Fruit fly (Drosophila melanogaster) whole organism, embryonic: Measurements from ENCODE around the gene CG15717.
A peak's percentile ranks its signal among the peaks of the same experiment; 100 is the strongest.

Experiments
- Abd-B ChIP-seq: fragments of 200-800 bp; sonication (Bioruptor generic); optimal IDR thresholded peaks from 2 replicates; lab custom pipeline; 2018; ENCODE audit warnings: missing biosample characterization, mild to moderate bottlenecking, missing genetic modification characterization, moderate library complexity
- Atf-2 ChIP-seq: fragments of 200-800 bp; sonication (Bioruptor generic); optimal IDR thresholded peaks from 2 replicates; lab custom pipeline; 2016; ENCODE audit warnings: missing biosample characterization, missing genetic modification characterization
- Atf6 ChIP-seq: fragments of 200-800 bp; sonication (Bioruptor generic); IDR thresholded peaks from 2 replicates; pipeline ENCODE4 v1.3.6; 2022; ENCODE audit warnings: missing biosample characterization, missing genetic modification characterization
- Awh ChIP-seq: fragments of 200-800 bp; sonication (Bioruptor generic); IDR thresholded peaks from 2 replicates; pipeline ENCODE4, ENCODE4 v1.3.6; 2022; ENCODE audit warnings: missing biosample characterization, missing genetic modification characterization
- BEAF-32 ChIP-seq: fragments of 200-800 bp; sonication (Bioruptor generic); optimal IDR thresholded peaks from 3 replicates; lab custom pipeline; 2017; ENCODE audit warnings: missing biosample characterization, missing genetic modification characterization, mild to moderate bottlenecking, moderate library complexity, missing genetic modification reagents
- CG10959 ChIP-seq: fragments of 200-800 bp; sonication (Bioruptor generic); IDR thresholded peaks from 2 replicates; pipeline ENCODE4 v1.3.6; 2022; ENCODE audit warnings: missing biosample characterization, missing genetic modification characterization
- CG11085 ChIP-seq: fragments of 200-800 bp; sonication (Bioruptor generic); IDR thresholded peaks from 2 replicates; pipeline ENCODE4 v1.3.6; 2022; ENCODE audit warnings: missing biosample characterization, missing genetic modification characterization
- CG11398 ChIP-seq: fragments of 200-800 bp; sonication (Bioruptor generic); optimal IDR thresholded peaks from 2 replicates; lab custom pipeline; 2016; ENCODE audit warnings: missing biosample characterization, missing genetic modification characterization
- CG11695 ChIP-seq: fragments of 200-800 bp; sonication (Bioruptor generic); IDR thresholded peaks from 3 replicates; pipeline ENCODE4 v1.3.6; 2022; ENCODE audit warnings: missing biosample characterization, missing genetic modification characterization
- CG13775 ChIP-seq: fragments of 200-800 bp; sonication (Bioruptor generic); optimal IDR thresholded peaks from 3 replicates; lab custom pipeline; 2017; ENCODE audit warnings: missing biosample characterization, mild to moderate bottlenecking, missing genetic modification characterization
- CG14441 ChIP-seq: fragments of 200-800 bp; sonication (Bioruptor generic); IDR thresholded peaks from 2 replicates; pipeline ENCODE4 v1.3.6; 2022; ENCODE audit warnings: missing biosample characterization, missing genetic modification characterization
- CG14965 ChIP-seq: fragments of 200-800 bp; sonication (Bioruptor generic); optimal IDR thresholded peaks from 2 replicates; lab custom pipeline; 2016; ENCODE audit warnings: missing biosample characterization, missing genetic modification characterization, borderline replicate concordance
- CG16815 ChIP-seq: fragments of 200-800 bp; sonication (Bioruptor generic); optimal IDR thresholded peaks from 3 replicates; lab custom pipeline; 2017; ENCODE audit warnings: missing biosample characterization, mild to moderate bottlenecking, missing genetic modification characterization
- CG17186 ChIP-seq: fragments of 200-800 bp; sonication (Bioruptor generic); optimal IDR thresholded peaks from 3 replicates; lab custom pipeline; 2017; ENCODE audit warnings: missing biosample characterization, missing genetic modification reagents, missing genetic modification characterization
- CG17361 ChIP-seq: fragments of 200-800 bp; sonication (Bioruptor generic); IDR thresholded peaks from 3 replicates; pipeline ENCODE4 v1.3.6; 2022; ENCODE audit warnings: missing biosample characterization, missing genetic modification characterization
- CG17385 ChIP-seq: fragments of 200-800 bp; sonication (Bioruptor generic); optimal IDR thresholded peaks from 3 replicates; lab custom pipeline; 2018; ENCODE audit warnings: missing biosample characterization, mild to moderate bottlenecking, missing genetic modification characterization
- CG17912 ChIP-seq: fragments of 200-800 bp; sonication (Bioruptor generic); optimal IDR thresholded peaks from 2 replicates; lab custom pipeline; 2018; ENCODE audit warnings: missing biosample characterization, mild to moderate bottlenecking, missing genetic modification characterization
- CG18599 ChIP-seq: fragments of 200-800 bp; sonication (Bioruptor generic); optimal IDR thresholded peaks from 3 replicates; lab custom pipeline; 2017; ENCODE audit warnings: missing biosample characterization, missing genetic modification characterization, mild to moderate bottlenecking, moderate library complexity, missing genetic modification reagents
- CG2202 ChIP-seq: fragments of 200-800 bp; sonication (Bioruptor generic); optimal IDR thresholded peaks from 2 replicates; lab custom pipeline; 2018; ENCODE audit warnings: missing biosample characterization, mild to moderate bottlenecking, missing genetic modification characterization
- CG31388 ChIP-seq: fragments of 200-800 bp; sonication (Bioruptor generic); optimal IDR thresholded peaks from 2 replicates; lab custom pipeline; 2016; ENCODE audit warnings: missing biosample characterization, missing genetic modification characterization
- CG32772 ChIP-seq: fragments of 200-800 bp; sonication (Bioruptor generic); IDR thresholded peaks from 2 replicates; pipeline ENCODE4 v1.3.6; 2022; ENCODE audit warnings: missing biosample characterization, missing genetic modification characterization
- CG6765 ChIP-seq: fragments of 200-800 bp; sonication (Bioruptor generic); optimal IDR thresholded peaks from 3 replicates; lab custom pipeline; 2017; ENCODE audit warnings: missing biosample characterization, mild to moderate bottlenecking, missing genetic modification characterization
- CG7372 ChIP-seq: fragments of 200-800 bp; sonication (Bioruptor generic); IDR thresholded peaks from 2 replicates; pipeline ENCODE4 v1.3.6; 2022; ENCODE audit warnings: missing biosample characterization, missing genetic modification characterization
- CG8281 ChIP-seq: fragments of 200-800 bp; sonication (Bioruptor generic); optimal IDR thresholded peaks from 2 replicates; lab custom pipeline; 2018; ENCODE audit warnings: missing biosample characterization, mild to moderate bottlenecking, missing genetic modification characterization, moderate library complexity
- CG8290 ChIP-seq, 3 experiments: fragments of 200-800 bp; sonication (Bioruptor generic); optimal IDR thresholded peaks; 2 replicates each; lab custom pipeline; 2016 to 2019; ENCODE audit warnings: missing biosample characterization in 3 of 3, missing genetic modification characterization in 3 of 3, mild to moderate bottlenecking in 2 of 3, moderate library complexity in 1 of 3
- CG8478 ChIP-seq: fragments of >200 bp; optimal IDR thresholded peaks from 2 replicates; lab custom pipeline; 2018
- CG9876 ChIP-seq: fragments of 200-800 bp; sonication (Bioruptor generic); optimal IDR thresholded peaks from 2 replicates; lab custom pipeline; 2016; ENCODE audit warnings: missing biosample characterization, missing genetic modification characterization
- Drgx ChIP-seq: fragments of 200-800 bp; sonication (Bioruptor generic); IDR thresholded peaks from 2 replicates; pipeline ENCODE4 v1.3.6; 2022; ENCODE audit warnings: missing biosample characterization, missing genetic modification characterization
- Elba2 ChIP-seq: fragments of 200-800 bp; sonication (Bioruptor generic); optimal IDR thresholded peaks from 3 replicates; lab custom pipeline; 2016; ENCODE audit warnings: missing biosample characterization, missing genetic modification characterization
- Ets65A ChIP-seq: fragments of 200-800 bp; sonication (Bioruptor generic); peaks from one replicate; lab custom pipeline; 2016; ENCODE audit warnings: missing biosample characterization, missing genetic modification characterization
- H15 ChIP-seq: fragments of 200-800 bp; sonication (Bioruptor generic); IDR thresholded peaks from 3 replicates; pipeline ENCODE4 v1.3.6; 2022; ENCODE audit warnings: missing biosample characterization, missing genetic modification characterization
- HHEX ChIP-seq: fragments of 200-800 bp; sonication (Bioruptor generic); optimal IDR thresholded peaks from 3 replicates; lab custom pipeline; 2017; ENCODE audit warnings: missing biosample characterization, mild to moderate bottlenecking, missing genetic modification characterization, missing genetic modification reagents
- Hr39 ChIP-seq: fragments of >200 bp; optimal IDR thresholded peaks from 2 replicates; lab custom pipeline; 2017
- Lim3 ChIP-seq: fragments of 200-800 bp; sonication (Bioruptor generic); IDR thresholded peaks from 2 replicates; pipeline ENCODE4 v1.3.6; 2022; ENCODE audit warnings: missing biosample characterization, missing genetic modification characterization
- MBD-R2 ChIP-seq: fragments of 200-800 bp; sonication (Bioruptor generic); IDR thresholded peaks from 2 replicates; pipeline ENCODE4 v1.3.6; 2022; ENCODE audit warnings: missing biosample characterization, missing genetic modification characterization
- Mrtf ChIP-seq: fragments of 200-800 bp; sonication (Bioruptor generic); IDR thresholded peaks from 3 replicates; pipeline ENCODE4 v1.3.6; 2022; ENCODE audit warnings: missing biosample characterization, missing genetic modification characterization
- NfI ChIP-seq: fragments of 200-800 bp; sonication (Bioruptor generic); optimal IDR thresholded peaks from 3 replicates; lab custom pipeline; 2018; ENCODE audit warnings: missing biosample characterization, mild to moderate bottlenecking, missing genetic modification characterization, moderate library complexity
- Sin3A ChIP-seq: fragments of >200 bp; optimal IDR thresholded peaks from 2 replicates; lab custom pipeline; 2018
- ac ChIP-seq: fragments of 200-800 bp; sonication (Bioruptor generic); optimal IDR thresholded peaks from 3 replicates; lab custom pipeline; 2017; ENCODE audit warnings: missing biosample characterization, mild to moderate bottlenecking, missing genetic modification characterization
- bigmax ChIP-seq: fragments of 200-800 bp; sonication (Bioruptor generic); optimal IDR thresholded peaks from 2 replicates; lab custom pipeline; 2018; ENCODE audit warnings: missing biosample characterization, mild to moderate bottlenecking, missing genetic modification characterization
- cwo ChIP-seq: fragments of 200-800 bp; sonication (Bioruptor generic); optimal IDR thresholded peaks from 3 replicates; lab custom pipeline; 2017; ENCODE audit warnings: missing biosample characterization, missing genetic modification characterization, mild to moderate bottlenecking, moderate library complexity, missing genetic modification reagents
- eve ChIP-seq, 2 experiments: fragments of >200 bp; optimal IDR thresholded peaks; 2 replicates each; lab custom pipeline; 2017; ENCODE audit warnings: missing biosample characterization in 2 of 2, missing genetic modification characterization in 2 of 2
- ham ChIP-seq: fragments of 200-800 bp; sonication (Bioruptor generic); IDR thresholded peaks from 2 replicates; pipeline ENCODE4 v1.3.6; 2022; ENCODE audit warnings: missing biosample characterization, missing genetic modification characterization
- jumu ChIP-seq: fragments of 200-800 bp; sonication (Bioruptor generic); optimal IDR thresholded peaks from 3 replicates; lab custom pipeline; 2016; ENCODE audit warnings: missing biosample characterization, missing genetic modification characterization
- kni ChIP-seq: fragments of 200-800 bp; sonication (Bioruptor generic); optimal IDR thresholded peaks from 3 replicates; lab custom pipeline; 2017; ENCODE audit warnings: mild to moderate bottlenecking, missing biosample characterization, missing genetic modification reagents, missing genetic modification characterization
- lbe ChIP-seq: fragments of 200-800 bp; sonication (Bioruptor generic); optimal IDR thresholded peaks from 2 replicates; lab custom pipeline; 2016; ENCODE audit warnings: missing biosample characterization, mild to moderate bottlenecking, missing genetic modification characterization
- mam ChIP-seq: fragments of 200-800 bp; sonication (Bioruptor generic); optimal IDR thresholded peaks from 3 replicates; lab custom pipeline; 2016; ENCODE audit warnings: missing biosample characterization, missing genetic modification characterization
- ranshi ChIP-seq: fragments of 200-800 bp; sonication (Bioruptor generic); IDR thresholded peaks from 2 replicates; pipeline ENCODE4 v1.3.6; 2022; ENCODE audit warnings: missing biosample characterization, missing genetic modification characterization
- sisA ChIP-seq: fragments of 200-800 bp; sonication (Bioruptor generic); IDR thresholded peaks from 2 replicates; pipeline ENCODE4 v1.3.6; 2022; ENCODE audit warnings: missing biosample characterization, missing genetic modification characterization
- slp2 ChIP-seq: fragments of 200-800 bp; sonication (Bioruptor generic); optimal IDR thresholded peaks from 2 replicates; lab custom pipeline; 2016; ENCODE audit warnings: missing biosample characterization, missing genetic modification characterization
- tin ChIP-seq: fragments of 200-800 bp; sonication (Bioruptor generic); optimal IDR thresholded peaks from 3 replicates; lab custom pipeline; 2016; ENCODE audit warnings: missing biosample characterization, missing genetic modification characterization
- usp ChIP-seq: fragments of >200 bp; optimal IDR thresholded peaks from 2 replicates; lab custom pipeline; 2017; ENCODE audit warnings: missing biosample characterization, missing genetic modification characterization
- vvl ChIP-seq: fragments of 200-800 bp; sonication (Bioruptor generic); IDR thresholded peaks from 2 replicates; pipeline ENCODE4 v1.3.6; 2022; ENCODE audit warnings: missing biosample characterization, missing genetic modification characterization

CG15717 gene

DNA sequence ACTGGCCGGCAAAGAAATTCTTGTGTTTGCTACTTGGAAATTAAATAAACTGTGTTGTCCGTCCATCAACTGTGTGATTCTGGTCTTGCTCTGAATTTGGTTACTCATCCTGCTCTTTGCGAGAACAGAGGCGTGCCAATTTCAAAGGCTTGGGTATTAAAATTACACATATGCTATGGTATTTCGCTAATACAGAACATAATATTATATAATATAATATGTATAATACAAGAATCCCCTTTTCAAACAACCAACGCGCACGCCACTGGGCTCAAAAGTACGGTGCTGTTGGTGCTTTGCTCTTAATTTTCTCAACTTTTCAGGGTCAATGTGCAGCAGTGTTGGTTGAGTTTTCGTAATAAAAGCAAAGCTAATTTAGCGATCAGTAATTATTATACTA is 28.8 kb upstream of the CG15717 start (continued):
- peak; percentile 59 for TF ChIP-seq tin (GFP tag; lab: Kevin White, UChicago)
- TF ChIP-seq CG2202 (tag; lab: Kevin White, UChicago) = peak; percentile 33
- TF ChIP-seq CG9876 (GFP tag; lab: Kevin White, UChicago) = no peak
- no peak for TF ChIP-seq ac (GFP tag; lab: Kevin White, UChicago)
- TF ChIP-seq Ets65A (GFP tag; lab: Kevin White, UChicago) = peak; percentile 68
- TF ChIP-seq CG10959 (GFP tag; lab: Robert Waterston, UW) = no peak
- peak; percentile 78 for TF ChIP-seq cwo
- peak; percentile 84 for TF ChIP-seq Atf6 (GFP tag; lab: Robert Waterston, UW)
- TF ChIP-seq slp2 = no peak
- TF ChIP-seq CG14965 (GFP tag; lab: Kevin White, UChicago) = no peak
- peak; percentile 76 for TF ChIP-seq CG6765 (GFP tag; lab: Kevin White, UChicago)
- TF ChIP-seq Awh (GFP tag; lab: Robert Waterston, UW) = peak; percentile 83; the same call in 1 of the 2 replicates
- TF ChIP-seq ham = peak; percentile 62; the same call in 1 of the 2 replicates
- TF ChIP-seq CG17186 (GFP tag; lab: Kevin White, UChicago) = no peak
- TF ChIP-seq jumu (GFP tag; lab: Kevin White, UChicago) = peak; percentile 1
- peak; percentile 61 for TF ChIP-seq CG13775 (GFP tag; lab: Kevin White, UChicago)
- peak; percentile 78 for TF ChIP-seq CG17385 (GFP tag; lab: Kevin White, UChicago)
- TF ChIP-seq CG18599 = peak; percentile 89
- TF ChIP-seq CG8478 (lab: Kevin White, UChicago) = no peak
- TF ChIP-seq CG7372 (GFP tag; lab: Robert Waterston, UW) = peak; percentile 87
- TF ChIP-seq CG11398 = no peak
- no peak for TF ChIP-seq Hr39 (lab: Kevin White, UChicago)
- peak; percentile 73; the same call in 2 of the 3 replicates for TF ChIP-seq H15 (GFP tag; lab: Robert Waterston, UW)
- TF ChIP-seq CG17912 (GFP tag; lab: Kevin White, UChicago) = peak; percentile 13
- peak; percentile 91 for TF ChIP-seq ranshi (GFP tag; lab: Robert Waterston, UW)
- TF ChIP-seq CG16815 = peak; percentile 51
- TF ChIP-seq CG17361 (GFP tag; lab: Robert Waterston, UW) = peak; percentile 79
- TF ChIP-seq CG31388 (GFP tag; lab: Kevin White, UChicago) = no peak
- no peak for TF ChIP-seq CG8290 (GFP tag; optimal IDR thresholded peaks at IDR 0.05; lab: Kevin White, UChicago)
- TF ChIP-seq CG8290 (tag; optimal IDR thresholded peaks at IDR 0.05; lab: Kevin White, UChicago) = peak in 1 of 2 experiments; percentile 74
- TF ChIP-seq lbe (GFP tag; lab: Kevin White, UChicago) = peak; percentile 46
- peak; percentile 26 for TF ChIP-seq mam (GFP tag; lab: Kevin White, UChicago)
- no peak for TF ChIP-seq BEAF-32 (GFP tag; lab: Kevin White, UChicago)
- TF ChIP-seq Sin3A (lab: Kevin White, UChicago) = no peak
- peak; percentile 72 for TF ChIP-seq Drgx (GFP tag; lab: Robert Waterston, UW)
- no peak for TF ChIP-seq Atf-2 (GFP tag; lab: Kevin White, UChicago)
- TF ChIP-seq Elba2 (GFP tag; lab: Kevin White, UChicago) = no peak
- TF ChIP-seq CG14441 = peak; percentile 94
- peak; percentile 87 for TF ChIP-seq HHEX (GFP tag; lab: Kevin White, UChicago)
- no peak for TF ChIP-seq Lim3
- TF ChIP-seq Abd-B (GFP tag; lab: Kevin White, UChicago) = peak; percentile 78
- TF ChIP-seq CG32772 = peak; percentile 82
- TF ChIP-seq kni (GFP tag; lab: Kevin White, UChicago) = no peak
- TF ChIP-seq eve (GFP tag; optimal IDR thresholded peaks at IDR 0.05; lab: Kevin White, UChicago) = no peak
- peak; percentile 90 for TF ChIP-seq CG11695 (GFP tag; lab: Robert Waterston, UW)
- TF ChIP-seq CG11085 (GFP tag; lab: Robert Waterston, UW) = peak; percentile 85
- no peak for TF ChIP-seq usp
- peak; percentile 91 for TF ChIP-seq Mrtf (GFP tag; lab: Robert Waterston, UW)
- peak; percentile 75 for TF ChIP-seq sisA
- TF ChIP-seq CG8281 (tag; lab: Kevin White, UChicago) = peak; percentile 59
- peak; percentile 57 for TF ChIP-seq MBD-R2 (GFP tag; lab: Robert Waterston, UW)
- TF ChIP-seq bigmax (GFP tag; lab: Kevin White, UChicago) = no peak
- TF ChIP-seq NfI = peak; percentile 86
- TF ChIP-seq vvl = peak; percentile 92
